Fruit fly (Drosophila melanogaster) whole organism, embryonic: Measurements from ENCODE around the gene DAAM.

Experiments
- CG11093 ChIP-seq: fragments of 200-800 bp; sonication (Bioruptor generic); IDR thresholded peaks from 3 replicates; pipeline ENCODE4 v1.3.6; 2022; ENCODE audit warnings: missing biosample characterization, missing genetic modification characterization
- CG11695 ChIP-seq: fragments of 200-800 bp; sonication (Bioruptor generic); IDR thresholded peaks from 3 replicates; pipeline ENCODE4 v1.3.6; 2022; ENCODE audit warnings: missing biosample characterization, missing genetic modification characterization
- CG9797 ChIP-seq: fragments of 200-800 bp; sonication (Bioruptor generic); optimal IDR thresholded peaks from 3 replicates; lab custom pipeline; 2018; ENCODE audit warnings: missing biosample characterization, mild to moderate bottlenecking, missing genetic modification characterization
- Dad ChIP-seq: fragments of 200-800 bp; sonication (Bioruptor generic); optimal IDR thresholded peaks from 3 replicates; lab custom pipeline; 2016; ENCODE audit warnings: missing biosample characterization, missing genetic modification characterization
- Dll ChIP-seq: fragments of 200-800 bp; sonication (Bioruptor generic); IDR thresholded peaks from 4 replicates; pipeline ENCODE4 v1.3.6; 2022; ENCODE audit warnings: missing biosample characterization, missing genetic modification characterization; ENCODE audit not compliant: partially characterized antibody
- Nf-YB ChIP-seq: fragments of 200-800 bp; sonication (Bioruptor generic); optimal IDR thresholded peaks from 3 replicates; lab custom pipeline; 2019; ENCODE audit warnings: missing biosample characterization, mild to moderate bottlenecking, missing genetic modification characterization, moderate library complexity
- Rx ChIP-seq: fragments of 200-800 bp; sonication (Bioruptor generic); IDR thresholded peaks from 2 replicates; pipeline ENCODE4 v1.3.6; 2022; ENCODE audit warnings: missing biosample characterization, missing genetic modification characterization
- Sox100B ChIP-seq: fragments of 200-800 bp; sonication (Bioruptor generic); optimal IDR thresholded peaks from 3 replicates; lab custom pipeline; 2018; ENCODE audit warnings: missing biosample characterization, mild to moderate bottlenecking, missing genetic modification characterization

DNA sequence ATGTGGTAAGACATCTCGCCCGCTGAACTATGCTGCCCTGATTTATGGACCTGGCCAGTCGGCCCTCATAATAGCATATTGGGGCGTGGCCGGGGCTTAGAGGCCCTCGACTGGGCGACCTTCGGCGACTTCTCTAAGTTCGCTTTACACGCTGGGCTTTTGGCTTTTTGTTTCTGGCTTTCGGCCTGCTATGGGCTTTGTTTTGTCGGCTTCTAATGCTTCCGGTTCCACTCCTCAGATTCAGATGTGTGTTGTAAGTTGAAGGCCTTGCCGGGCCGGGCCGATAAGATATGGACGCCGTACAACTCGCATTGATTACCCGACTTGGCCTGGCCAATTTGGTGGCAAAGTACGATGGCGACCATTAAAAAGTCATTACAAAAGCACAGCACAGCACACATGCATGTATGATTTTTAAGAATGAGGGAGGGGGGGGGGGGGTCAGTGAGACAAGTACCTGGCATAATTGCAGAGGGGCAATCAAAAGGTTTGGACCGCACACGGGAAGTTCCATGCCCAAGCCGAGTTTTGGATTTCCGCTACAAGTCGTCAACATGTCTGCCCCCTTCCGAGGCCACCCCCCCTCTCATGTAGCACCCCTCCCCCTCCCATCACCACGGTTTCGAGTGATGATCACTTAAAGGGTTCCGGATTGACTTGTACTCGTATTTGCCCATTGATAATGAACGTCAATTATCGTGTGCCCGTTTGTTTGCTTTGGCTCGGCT, 59.5 kb downstream of the DAAM start:
- no peak for TF ChIP-seq CG11695 (GFP tag; lab: Robert Waterston, UW)
- TF ChIP-seq Dad (GFP tag; lab: Kevin White, UChicago), result no peak
- TF ChIP-seq CG11093 (GFP tag; lab: Robert Waterston, UW), result no peak
- TF ChIP-seq Rx (GFP tag; lab: Robert Waterston, UW), result no peak
- TF ChIP-seq Dll (GFP tag; lab: Robert Waterston, UW), result no peak
- TF ChIP-seq CG9797 (GFP tag; lab: Kevin White, UChicago), result no peak
- no peak for TF ChIP-seq Sox100B (GFP tag; lab: Kevin White, UChicago)
- no peak for TF ChIP-seq Nf-YB (GFP tag; lab: Kevin White, UChicago)
